Fruit fly (Drosophila melanogaster): ENCODE data around the gene CG16711.

- TF ChIP-seq CG8478 (optimal IDR thresholded peaks at IDR 0.05) (no peak), CTCF (optimal IDR thresholded peaks at IDR 0.05) (no peak)
Observed at dm6 chr3L:9744060-9744549, 40.0 kb downstream of the CG16711 start.
